Fruit fly (Drosophila melanogaster) whole organism, pupa: ENCODE results near the gene CG5665.

Experiments
- CG10348 ChIP-seq: fragments of 200-800 bp; sonication (Bioruptor generic); IDR thresholded peaks from 2 replicates; pipeline ENCODE4 v1.3.6; 2022; ENCODE audit warnings: missing biosample characterization, missing genetic modification characterization
- CG12605 ChIP-seq: fragments of 200-800 bp; sonication (Bioruptor generic); IDR thresholded peaks from 2 replicates; pipeline ENCODE4 v1.3.6; 2022; ENCODE audit warnings: missing biosample characterization, missing genetic modification characterization
- CG13204 ChIP-seq: fragments of 200-800 bp; sonication (Bioruptor generic); optimal IDR thresholded peaks from 2 replicates; lab custom pipeline; 2018; ENCODE audit warnings: missing biosample characterization, mild to moderate bottlenecking, missing genetic modification characterization, moderate library complexity
- CG14655 ChIP-seq: fragments of 200-800 bp; sonication (Bioruptor generic); optimal IDR thresholded peaks from 3 replicates; lab custom pipeline; 2017; ENCODE audit warnings: mild to moderate bottlenecking, missing biosample characterization, missing genetic modification reagents, missing genetic modification characterization
- CG15710 ChIP-seq: fragments of 200-800 bp; sonication (Bioruptor generic); optimal IDR thresholded peaks from 2 replicates; lab custom pipeline; 2018; ENCODE audit warnings: missing biosample characterization, mild to moderate bottlenecking, missing genetic modification characterization, moderate library complexity
- CG4496 ChIP-seq: fragments of 200-800 bp; sonication (Bioruptor generic); IDR thresholded peaks from 3 replicates; pipeline ENCODE4 v1.3.6; 2022; ENCODE audit warnings: missing biosample characterization, missing genetic modification characterization
- CG8159 ChIP-seq: fragments of 200-800 bp; sonication (Bioruptor generic); optimal IDR thresholded peaks from 3 replicates; lab custom pipeline; 2018; ENCODE audit warnings: missing biosample characterization, mild to moderate bottlenecking, missing genetic modification characterization, moderate library complexity
- CG8301 ChIP-seq: fragments of 200-800 bp; sonication (Bioruptor generic); optimal IDR thresholded peaks from 2 replicates; lab custom pipeline; 2018; ENCODE audit warnings: missing biosample characterization, mild to moderate bottlenecking, missing genetic modification characterization
- EcR ChIP-seq: fragments of 200-800 bp; sonication (Bioruptor generic); optimal IDR thresholded peaks from 3 replicates; lab custom pipeline; 2019; ENCODE audit warnings: missing biosample characterization, missing genetic modification characterization, mild to moderate bottlenecking, moderate library complexity, missing genetic modification reagents
- Pif1A ChIP-seq: fragments of 200-800 bp; sonication (Bioruptor generic); optimal IDR thresholded peaks from 3 replicates; lab custom pipeline; 2016; ENCODE audit warnings: missing biosample characterization, missing genetic modification characterization
- fd96Ca ChIP-seq: fragments of 200-800 bp; sonication (Bioruptor generic); IDR thresholded peaks from 3 replicates; pipeline ENCODE4 v1.3.6; 2022; ENCODE audit warnings: missing biosample characterization, missing genetic modification characterization

DNA sequence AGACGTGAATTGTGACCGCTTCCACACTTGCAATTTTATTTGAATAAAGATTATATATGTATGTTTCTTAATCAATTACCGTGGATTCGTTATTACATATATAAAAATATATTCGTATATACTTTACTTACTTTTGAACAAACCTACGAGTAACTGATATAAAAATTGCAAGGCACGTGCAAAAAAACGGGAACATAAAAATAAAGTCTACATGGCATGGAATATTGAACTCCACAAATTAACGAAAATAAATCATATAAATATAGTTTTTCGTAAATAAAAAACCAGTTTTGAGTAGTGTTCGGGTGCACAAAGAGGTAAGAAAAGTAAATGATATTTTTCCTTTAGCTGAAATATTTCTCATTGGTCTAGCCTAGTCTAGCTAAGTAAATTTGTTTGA lies 16.0 kb upstream of the CG5665 start, which contains the start of gene Spn77Bc:
- no peak for TF ChIP-seq CG13204 (GFP tag; lab: Kevin White, UChicago)
- TF ChIP-seq CG12605 (GFP tag; lab: Robert Waterston, UW), result no peak
- no peak for TF ChIP-seq CG8159 (tag; lab: Kevin White, UChicago)
- TF ChIP-seq CG10348 (GFP tag; lab: Robert Waterston, UW), result no peak
- no peak for TF ChIP-seq fd96Ca
- TF ChIP-seq CG8301 (tag; lab: Kevin White, UChicago), result no peak
- no peak for TF ChIP-seq CG4496 (GFP tag; lab: Robert Waterston, UW)
- no peak for TF ChIP-seq Pif1A (GFP tag; lab: Kevin White, UChicago)
- TF ChIP-seq CG15710, result no peak
- TF ChIP-seq EcR, result no peak
- TF ChIP-seq CG14655 (GFP tag; lab: Kevin White, UChicago), result no peak
